Worm (Caenorhabditis elegans) whole organism, L4 larva: ENCODE data around the gene srd-17.

Source experiments
- Y105C5A.15 ChIP-seq: fragments of 200-800 bp; sonication (Bioruptor generic); IDR thresholded peaks from 2 replicates; pipeline ENCODE4 v1.3.6; 2022; ENCODE audit warnings: missing genetic modification characterization, missing compliant biosample characterization
- aly-2 ChIP-seq: sonication (generic microtip); optimal IDR thresholded peaks from 2 replicates; lab custom pipeline; 2018; ENCODE audit warnings: missing biosample characterization, missing genetic modification characterization
- daf-12 ChIP-seq: fragments of 150-350 bp; optimal IDR thresholded peaks from 2 replicates; lab custom pipeline; 2014; ENCODE audit warnings: missing biosample characterization, missing genetic modification reagents, missing genetic modification characterization
- lin-39 ChIP-seq: fragments of 150-350 bp; optimal IDR thresholded peaks from 2 replicates; lab custom pipeline; 2014; ENCODE audit warnings: missing biosample characterization, missing genetic modification reagents, missing genetic modification characterization
- lsy-2 ChIP-seq, 2 experiments: fragments of 150-350 bp in 1 of 2; sonication (generic microtip) in 1 of 2; optimal IDR thresholded peaks; 2 replicates each; lab custom pipeline; 2014 to 2017; ENCODE audit warnings: missing biosample characterization in 2 of 2, missing genetic modification characterization in 2 of 2
- mep-1 ChIP-seq: fragments of 150-350 bp; sonication (generic microtip); optimal IDR thresholded peaks from 3 replicates; lab custom pipeline; 2014; ENCODE audit warnings: missing biosample characterization, missing genetic modification characterization
- pha-4 ChIP-seq, 2 experiments: fragments of 150-350 bp in 1 of 2; fragments of 200-800 bp in 1 of 2; sonication (Bioruptor generic) in 1 of 2; IDR thresholded peaks in 1 of 2; optimal IDR thresholded peaks in 1 of 2; 2 replicates each; pipeline versions ENCODE4 v1.3.6 to Lab custom; 2014 to 2022; ENCODE audit warnings: missing genetic modification characterization in 2 of 2, missing genetic modification reagents in 2 of 2, missing biosample characterization in 1 of 2, missing compliant biosample characterization in 1 of 2
- pqm-1 ChIP-seq: sonication (generic microtip); optimal IDR thresholded peaks from 2 replicates; lab custom pipeline; 2017; ENCODE audit warnings: missing biosample characterization, missing genetic modification characterization
- snpc-4 ChIP-seq: fragments of 150-350 bp; optimal IDR thresholded peaks from 2 replicates; lab custom pipeline; 2014; ENCODE audit warnings: missing biosample characterization, missing genetic modification characterization
- unc-62 ChIP-seq, 3 experiments: fragments of 150-350 bp in 1 of 3; sonication (generic microtip); optimal IDR thresholded peaks in 2 of 3; peaks in 1 of 3; 1 replicate in 1 of 3; 2 replicates in 2 of 3; lab custom pipeline; 2014 to 2017; ENCODE audit warnings: missing biosample characterization in 3 of 3, missing genetic modification characterization in 3 of 3, missing genetic modification reagents in 3 of 3, missing genotype in 1 of 3

ce11 chrV:13385798-13386197 lies 46.7 kb downstream of the srd-17 start, which contains the start of gene gcy-34:
- TF ChIP-seq daf-12 (tag; lab: Kevin White, UChicago) (no peak), aly-2 (tag; lab: Kevin White, UChicago) (no peak), snpc-4 (no peak), unc-62 (GFP tag; optimal IDR thresholded peaks at IDR 0.05 in 1 of 2; lab: Kevin White, UChicago) (no peak), unc-62 (tag; optimal IDR thresholded peaks at IDR 0.05; lab: Kevin White, UChicago) (no peak), mep-1 (no peak), lin-39 (tag; lab: Kevin White, UChicago) (no peak), pha-4 (GFP tag; IDR thresholded peaks at IDR 0.05; lab: Robert Waterston, UW) (no peak), pha-4 (tag; optimal IDR thresholded peaks at IDR 0.05; lab: Kevin White, UChicago) (no peak), pqm-1 (tag; lab: Kevin White, UChicago) (no peak), Y105C5A.15 (GFP tag; lab: Robert Waterston, UW) (no peak), lsy-2 (tag; optimal IDR thresholded peaks at IDR 0.05; lab: Kevin White, UChicago) (no peak)
